Worm (Caenorhabditis elegans) whole organism, L3 larva: ENCODE measurements around the gene T08D10.4.

ENCODE experiments used
- R02D3.7 ChIP-seq: fragments of 150-350 bp; optimal IDR thresholded peaks from 2 replicates; lab custom pipeline; 2014; ENCODE audit warnings: missing biosample characterization, missing genetic modification characterization
- ceh-16 ChIP-seq: sonication (generic microtip); optimal IDR thresholded peaks from 2 replicates; lab custom pipeline; 2017; ENCODE audit warnings: missing biosample characterization, missing genetic modification characterization
- egl-27 ChIP-seq: sonication (generic microtip); optimal IDR thresholded peaks from 4 replicates; lab custom pipeline; 2017; ENCODE audit warnings: missing biosample characterization, missing genetic modification reagents, missing genetic modification characterization
- fkh-2 ChIP-seq: fragments of 150-350 bp; optimal IDR thresholded peaks from 2 replicates; lab custom pipeline; 2014; ENCODE audit warnings: missing biosample characterization, missing genetic modification reagents, missing genetic modification characterization
- mdl-1 ChIP-seq: fragments of 150-350 bp; optimal IDR thresholded peaks from 2 replicates; lab custom pipeline; 2014; ENCODE audit warnings: missing biosample characterization, missing genetic modification characterization
- nhr-11 ChIP-seq: fragments of 150-350 bp; optimal IDR thresholded peaks from 2 replicates; lab custom pipeline; 2014; ENCODE audit warnings: missing biosample characterization, missing genetic modification characterization
- nhr-25 ChIP-seq: sonication (generic microtip); optimal IDR thresholded peaks from 2 replicates; lab custom pipeline; 2017; ENCODE audit warnings: missing biosample characterization, missing genetic modification characterization
- nhr-77 ChIP-seq: fragments of 150-350 bp; optimal IDR thresholded peaks from 2 replicates; lab custom pipeline; 2014; ENCODE audit warnings: missing biosample characterization, missing genetic modification characterization
- tbx-2 ChIP-seq: sonication (generic microtip); optimal IDR thresholded peaks from 2 replicates; lab custom pipeline; 2016; ENCODE audit warnings: mild to moderate bottlenecking, missing genetic modification characterization, missing compliant biosample characterization
- ztf-11 ChIP-seq: fragments of 150-350 bp; optimal IDR thresholded peaks from 2 replicates; lab custom pipeline; 2014; ENCODE audit warnings: missing biosample characterization, missing genetic modification characterization

- TF ChIP-seq ceh-16 (tag; lab: Kevin White, UChicago) = no peak
- no peak for TF ChIP-seq nhr-25
- no peak for TF ChIP-seq fkh-2
- no peak for TF ChIP-seq nhr-77 (tag; lab: Kevin White, UChicago)
- no peak for TF ChIP-seq R02D3.7 (tag; lab: Kevin White, UChicago)
- TF ChIP-seq mdl-1 (tag; lab: Kevin White, UChicago) = no peak
- TF ChIP-seq nhr-11 (tag; lab: Kevin White, UChicago) = no peak
- no peak for TF ChIP-seq tbx-2 (tag; lab: Kevin White, UChicago)
- TF ChIP-seq ztf-11 (tag; lab: Kevin White, UChicago) = no peak
- no peak for TF ChIP-seq egl-27 (tag; lab: Kevin White, UChicago)
Measured at ce11 chrX:11985887-11986286, 32.8 kb upstream of the T08D10.4 start, which contains the start of gene C49F5.5.
